Worm (Caenorhabditis elegans) whole organism, mixed stage, embryonic: ENCODE measurements around the gene tofu-7.

Source experiments
- ces-1 ChIP-seq: fragments of 150-350 bp; optimal IDR thresholded peaks from 2 replicates; lab custom pipeline; 2014; ENCODE audit warnings: missing biosample characterization, missing genetic modification reagents, missing genetic modification characterization
- mab-5 ChIP-seq: fragments of 150-350 bp; optimal IDR thresholded peaks from 2 replicates; lab custom pipeline; 2014; ENCODE audit warnings: missing biosample characterization, missing genetic modification characterization
- nhr-28 ChIP-seq: fragments of 150-350 bp; optimal IDR thresholded peaks from 2 replicates; lab custom pipeline; 2014; ENCODE audit warnings: missing biosample characterization, missing genetic modification characterization

- TF ChIP-seq mab-5 (tag; lab: Kevin White, UChicago): no peak
- no peak for TF ChIP-seq nhr-28 (tag; lab: Kevin White, UChicago)
- TF ChIP-seq ces-1 (GFP tag; lab: Kevin White, UChicago): no peak
These were observed 14.8 kb downstream of the tofu-7 start, which contains the start of gene tmem-17 for ce11 chrIII:7069981-7070380.
